Worm (Caenorhabditis elegans) whole organism, L4/young adult: ENCODE results near the gene T03F6.10.

Source experiments
- W03F9.2 ChIP-seq: fragments of 150-350 bp; optimal IDR thresholded peaks from 2 replicates; lab custom pipeline; 2014; ENCODE audit warnings: missing biosample characterization, missing genetic modification characterization
- dao-5 ChIP-seq: sonication (generic microtip); optimal IDR thresholded peaks from 2 replicates; lab custom pipeline; 2016; ENCODE audit warnings: missing genotype, missing genetic modification characterization, moderate library complexity, missing compliant biosample characterization
- him-1 ChIP-seq: sonication (generic microtip); optimal IDR thresholded peaks from 2 replicates; lab custom pipeline; 2016; ENCODE audit warnings: missing genotype, missing genetic modification reagents, missing genetic modification characterization, missing compliant biosample characterization

- no peak for TF ChIP-seq him-1 (tag; lab: Kevin White, UChicago)
- peak; percentile 25 for TF ChIP-seq W03F9.2 (tag; lab: Kevin White, UChicago)
- no peak for TF ChIP-seq dao-5 (tag; lab: Kevin White, UChicago)
Observed at ce11 chrIII:13340504-13341274, 37.5 kb downstream of the T03F6.10 start.
